Worm (Caenorhabditis elegans) whole organism, L4/young adult: ENCODE measurements around the gene clec-169.

Source experiments
- W03F9.2 ChIP-seq: fragments of 150-350 bp; optimal IDR thresholded peaks from 2 replicates; lab custom pipeline; 2014; ENCODE audit warnings: missing biosample characterization, missing genetic modification characterization
- dao-5 ChIP-seq: sonication (generic microtip); optimal IDR thresholded peaks from 2 replicates; lab custom pipeline; 2016; ENCODE audit warnings: missing genotype, missing genetic modification characterization, moderate library complexity, missing compliant biosample characterization
- him-1 ChIP-seq: sonication (generic microtip); optimal IDR thresholded peaks from 2 replicates; lab custom pipeline; 2016; ENCODE audit warnings: missing genotype, missing genetic modification reagents, missing genetic modification characterization, missing compliant biosample characterization

- TF ChIP-seq him-1 (tag; lab: Kevin White, UChicago) (no peak), dao-5 (no peak), W03F9.2 (tag; lab: Kevin White, UChicago) (no peak)
These were observed 49.2 kb upstream of the clec-169 start for ce11 chrIV:1211902-1212301.
